Worm (Caenorhabditis elegans) whole organism, late embryonic: Measurements from ENCODE around the gene F26H11.8.

Experiments
- K09A11.1 ChIP-seq: sonication (generic microtip); optimal IDR thresholded peaks from 2 replicates; lab custom pipeline; 2017; ENCODE audit warnings: antibody characterized with exemption, mild to moderate bottlenecking, missing genetic modification characterization, missing compliant biosample characterization; ENCODE audit not compliant: insufficient read depth
- mec-3 ChIP-seq: sonication (generic microtip); optimal IDR thresholded peaks from 2 replicates; lab custom pipeline; 2016; ENCODE audit warnings: borderline replicate concordance, missing genetic modification characterization, missing compliant biosample characterization

DNA sequence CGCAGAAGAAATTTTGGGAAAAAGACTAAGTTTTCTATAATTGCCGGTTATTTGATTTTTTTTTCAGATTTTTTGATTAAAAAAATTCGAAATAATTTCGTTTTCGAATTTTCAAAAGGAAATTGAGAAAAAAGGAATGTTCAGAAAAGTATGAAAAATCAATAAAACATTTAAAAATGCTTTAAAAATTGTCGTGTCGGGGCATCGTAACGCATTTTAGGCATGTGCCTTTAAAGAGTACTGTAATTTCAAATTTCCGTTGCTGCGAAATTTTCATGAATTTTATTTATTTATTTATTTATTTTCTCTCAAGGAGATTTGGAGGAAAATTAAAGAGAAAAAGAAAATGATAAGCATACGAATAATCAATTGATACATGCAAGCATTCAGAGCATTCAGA is 25.4 kb downstream of the F26H11.8 start:
- TF ChIP-seq K09A11.1 (tag; lab: Kevin White, UChicago) (no peak), mec-3 (tag; lab: Kevin White, UChicago) (no peak)
